Worm (Caenorhabditis elegans): ENCODE results near the gene Y41D4B.6.

Y41D4B.6 gene

ce11 chrIV:1655312-1655711, 21.8 kb downstream of the Y41D4B.6 start (continued):
- TF ChIP-seq mdl-1 (tag; optimal IDR thresholded peaks at IDR 0.05), result peak in 1 of 2 experiments; percentile 30
- peak in 1 of 3 experiments; percentile 21 for TF ChIP-seq ceh-82 (tag; optimal IDR thresholded peaks at IDR 0.05)
- peak; percentile 18 for TF ChIP-seq C16A3.4 (tag; optimal IDR thresholded peaks at IDR 0.05)
- TF ChIP-seq ceh-8 (GFP tag; optimal IDR thresholded peaks at IDR 0.05), result no peak
- TF ChIP-seq sup-37 (GFP tag; optimal IDR thresholded peaks at IDR 0.05), result no peak
- peak; percentile 65 for TF ChIP-seq fos-1 (tag; optimal IDR thresholded peaks at IDR 0.05)
- no peak for TF ChIP-seq tlp-1 (tag; optimal IDR thresholded peaks at IDR 0.05)
- peak; percentile 93 for TF ChIP-seq blmp-1 (tag; optimal IDR thresholded peaks at IDR 0.05)
- no peak for TF ChIP-seq ama-1 (optimal IDR thresholded peaks at IDR 0.05)
- TF ChIP-seq efl-3 (GFP tag; optimal IDR thresholded peaks at IDR 0.05), result no peak
- no peak for TF ChIP-seq unc-86 (tag; optimal IDR thresholded peaks at IDR 0.05)
- no peak for TF ChIP-seq unc-130 (tag; optimal IDR thresholded peaks at IDR 0.05)
- no peak for TF ChIP-seq fkh-8 (tag; optimal IDR thresholded peaks at IDR 0.05)
- peak; percentile 16 for TF ChIP-seq lir-3 (tag; optimal IDR thresholded peaks at IDR 0.05; ENCODE audit: poor library complexity)
- TF ChIP-seq ceh-88 (GFP tag; IDR thresholded peaks at IDR 0.05), result no peak
- TF ChIP-seq nhr-85 (tag), result peak; percentile 77
- TF ChIP-seq aly-2 (tag; optimal IDR thresholded peaks at IDR 0.05), result no peak
- TF ChIP-seq swsn-7 (tag; optimal IDR thresholded peaks at IDR 0.05), result peak; percentile 27
- no peak for TF ChIP-seq pax-3 (tag; optimal IDR thresholded peaks at IDR 0.05)
- peak; percentile 45 for TF ChIP-seq mep-1 (tag; optimal IDR thresholded peaks at IDR 0.05)
- no peak for TF ChIP-seq nhr-19 (GFP tag; conservative IDR thresholded peaks at IDR 0.05)
- TF ChIP-seq nhr-90 (tag; optimal IDR thresholded peaks at IDR 0.05; ENCODE audit: poor library complexity), result peak; percentile 12
- no peak for TF ChIP-seq pag-3 (tag; optimal IDR thresholded peaks at IDR 0.05; ENCODE audit: borderline replicate concordance, insufficient read depth)
- TF ChIP-seq fkh-10 (GFP tag; optimal IDR thresholded peaks at IDR 0.05), result no peak
- TF ChIP-seq nhr-237 (tag; optimal IDR thresholded peaks at IDR 0.05), result peak; percentile 37
- no peak for TF ChIP-seq isw-1 (GFP tag; IDR thresholded peaks at IDR 0.05)
- TF ChIP-seq dpl-1 (GFP tag; optimal IDR thresholded peaks at IDR 0.05), result peak in 1 of 3 experiments; percentile 25
- TF ChIP-seq ceh-90 (tag; optimal IDR thresholded peaks at IDR 0.05), result no peak
- no peak for TF ChIP-seq pqm-1 (tag; optimal IDR thresholded peaks at IDR 0.05)
- peak; percentile 63 for TF ChIP-seq jun-1 (tag; optimal IDR thresholded peaks at IDR 0.05)
- peak; percentile 73 for TF ChIP-seq lin-14 (GFP tag; optimal IDR thresholded peaks at IDR 0.05)

DNA sequence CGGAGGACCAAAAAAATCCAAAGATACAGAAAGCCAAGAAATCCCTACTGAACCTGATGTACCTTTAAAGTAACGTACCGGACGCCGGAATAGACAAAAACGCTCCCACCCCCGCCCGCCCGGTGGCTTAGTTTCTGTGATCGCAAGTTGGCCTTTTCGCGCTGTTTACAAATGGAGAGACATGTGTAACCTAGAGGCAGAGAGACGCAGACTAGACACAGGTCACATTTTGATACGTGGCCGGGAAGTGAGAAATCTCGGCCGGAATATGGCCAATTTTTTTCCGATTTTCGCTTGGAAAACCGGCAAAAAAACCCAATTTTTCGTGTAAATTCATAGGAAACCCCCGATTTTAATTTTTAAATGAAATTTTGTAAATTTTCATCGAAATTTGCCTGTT, 23.5 kb downstream of the Y41D4B.6 start:
- TF ChIP-seq elt-3 (tag; optimal IDR thresholded peaks at IDR 0.05) (peak in 1 of 6 experiments; percentile 17), Y116A8C.19 (tag; optimal IDR thresholded peaks at IDR 0.05; ENCODE audit: borderline replicate concordance) (no peak), fkh-10 (GFP tag; optimal IDR thresholded peaks at IDR 0.05) (no peak), dsc-1 (tag; optimal IDR thresholded peaks at IDR 0.05) (no peak), mdl-1 (tag; optimal IDR thresholded peaks at IDR 0.05) (peak in 1 of 2 experiments; percentile 21), lin-14 (GFP tag; optimal IDR thresholded peaks at IDR 0.05) (peak; percentile 34), efl-1 (optimal IDR thresholded peaks at IDR 0.05) (no peak), efl-1 (GFP tag; optimal IDR thresholded peaks at IDR 0.05 in 1 of 2) (peak in 1 of 2 experiments; percentile 3), blmp-1 (tag; optimal IDR thresholded peaks at IDR 0.05) (peak; percentile 28), lin-35 (GFP tag; optimal IDR thresholded peaks at IDR 0.05) (peak in 1 of 2 experiments; percentile 25), xbp-1 (tag; optimal IDR thresholded peaks at IDR 0.05) (no peak), ztf-11 (tag; optimal IDR thresholded peaks at IDR 0.05) (no peak), lsy-2 (tag; optimal IDR thresholded peaks at IDR 0.05) (peak in 1 of 2 experiments; percentile 14)

Measured in whole organism, L1 larva.